Worm (Caenorhabditis elegans): ENCODE measurements around the gene ZK622.1.
A peak's percentile ranks its signal among the peaks of the same experiment; 100 is the strongest.

ZK622.1 gene

DNA sequence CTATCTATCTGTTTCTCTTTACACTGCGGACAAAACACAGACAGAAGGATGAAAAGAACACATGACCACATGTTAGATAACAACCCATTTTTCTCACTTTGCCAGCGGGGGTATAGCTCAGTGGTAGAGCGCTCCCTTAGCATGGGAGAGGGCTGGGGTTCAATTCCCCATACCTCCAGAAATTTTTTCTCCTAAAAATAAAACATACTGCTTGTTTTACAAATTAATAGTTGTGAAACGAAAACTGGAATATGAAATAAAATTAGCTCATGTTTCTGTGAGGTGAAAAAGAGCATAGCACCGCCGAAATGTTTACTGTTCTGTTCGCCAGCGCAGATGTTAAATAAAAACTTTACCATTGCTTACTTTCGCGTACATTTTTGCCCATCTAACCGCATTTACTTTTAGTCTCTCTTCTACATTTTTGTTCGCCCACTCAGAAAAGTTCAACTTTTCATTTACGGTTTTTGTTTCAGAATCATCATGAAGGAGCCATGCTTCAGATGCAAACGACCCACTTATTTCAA, 1.3 kb upstream of the ZK622.1 start, which contains the start of gene ZK622.4 (continued):
- TF ChIP-seq D2030.7 (GFP tag; IDR thresholded peaks at IDR 0.05): peak; percentile 69
- peak; percentile 46 for TF ChIP-seq hrde-1 (tag; optimal IDR thresholded peaks at IDR 0.05; ENCODE audit: borderline replicate concordance)
- peak; percentile 67 for TF ChIP-seq T07F8.4 (tag; optimal IDR thresholded peaks at IDR 0.05)
- peak in 1 of 3 experiments; percentile 49 for TF ChIP-seq lin-35 (GFP tag; optimal IDR thresholded peaks at IDR 0.05)
- peak; percentile 48 for TF ChIP-seq somi-1 (GFP tag; optimal IDR thresholded peaks at IDR 0.05)
- no peak for TF ChIP-seq Y67H2A.10 (GFP tag; conservative IDR thresholded peaks at IDR 0.05)
- peak; percentile 63 for TF ChIP-seq akir-1 (GFP tag; optimal IDR thresholded peaks at IDR 0.05)
- peak; percentile 59 for TF ChIP-seq attf-5 (GFP tag; optimal IDR thresholded peaks at IDR 0.05)
- peak; percentile 49; the same call in 1 of the 2 replicates for TF ChIP-seq rcor-1 (GFP tag; IDR thresholded peaks at IDR 0.05)
- TF ChIP-seq atf-7 (tag; optimal IDR thresholded peaks at IDR 0.05): peak; percentile 13
- TF ChIP-seq nhr-80 (tag; optimal IDR thresholded peaks at IDR 0.05): peak; percentile 22
- TF ChIP-seq F10E7.11 (tag; optimal IDR thresholded peaks at IDR 0.05): no peak
- TF ChIP-seq ztf-26 (tag; optimal IDR thresholded peaks at IDR 0.05): peak; percentile 0
- TF ChIP-seq F33H1.4 (GFP tag; IDR thresholded peaks at IDR 0.05): peak; percentile 30; the same call in 1 of the 2 replicates
- TF ChIP-seq F22D6.2 (tag; optimal IDR thresholded peaks at IDR 0.05): no peak
- TF ChIP-seq ceh-91 (GFP tag; IDR thresholded peaks at IDR 0.05): no peak
- TF ChIP-seq ZK185.1 (tag; optimal IDR thresholded peaks at IDR 0.05; ENCODE audit: poor library complexity, severe bottlenecking): peak; percentile 56
- TF ChIP-seq sdz-38 (tag; optimal IDR thresholded peaks at IDR 0.05): no peak
- no peak for TF ChIP-seq B0336.3 (GFP tag; IDR thresholded peaks at IDR 0.05)
- peak; percentile 90 for TF ChIP-seq sptf-2 (GFP tag; optimal IDR thresholded peaks at IDR 0.05)
- no peak for TF ChIP-seq hlh-12 (tag; optimal IDR thresholded peaks at IDR 0.05)
- no peak for TF ChIP-seq ama-1 (optimal IDR thresholded peaks at IDR 0.05)
- peak; percentile 21 to 86 for TF ChIP-seq ama-1 (GFP tag; optimal IDR thresholded peaks at IDR 0.05)
- TF ChIP-seq pbrm-1 (GFP tag; IDR thresholded peaks at IDR 0.05): peak; percentile 74
- TF ChIP-seq nfyb-1 (GFP tag; IDR thresholded peaks at IDR 0.05): peak; percentile 79
- peak; percentile 21 for TF ChIP-seq mes-4 (tag; optimal IDR thresholded peaks at IDR 0.05)
- TF ChIP-seq madf-8 (GFP tag; conservative IDR thresholded peaks at IDR 0.05): no peak
- no peak for TF ChIP-seq nhr-120 (GFP tag; IDR thresholded peaks at IDR 0.05)
- TF ChIP-seq cebp-1 (GFP tag; IDR thresholded peaks at IDR 0.05): no peak
- TF ChIP-seq cebp-1 (tag; optimal IDR thresholded peaks at IDR 0.05): peak; percentile 70
- TF ChIP-seq F55B11.4 (tag; optimal IDR thresholded peaks at IDR 0.05; ENCODE audit: borderline replicate concordance, insufficient read depth): no peak
- no peak for TF ChIP-seq pha-4 (tag; optimal IDR thresholded peaks at IDR 0.05)
- TF ChIP-seq hlh-26 (GFP tag; conservative IDR thresholded peaks at IDR 0.05): no peak
- peak; percentile 82 for TF ChIP-seq B0261.1 (tag; optimal IDR thresholded peaks at IDR 0.05)
- peak; percentile 89 for TF ChIP-seq rpc-1 (optimal IDR thresholded peaks at IDR 0.05)
- TF ChIP-seq rpc-1 (tag; optimal IDR thresholded peaks at IDR 0.05): peak; percentile 96
- peak; percentile 21 for TF ChIP-seq unc-130 (GFP tag; optimal IDR thresholded peaks at IDR 0.05)
- 0 out of 2 replicates have a peak, but pooled peaks have one; percentile 39 for TF ChIP-seq sea-2 (GFP tag; IDR thresholded peaks at IDR 0.05)

DNA sequence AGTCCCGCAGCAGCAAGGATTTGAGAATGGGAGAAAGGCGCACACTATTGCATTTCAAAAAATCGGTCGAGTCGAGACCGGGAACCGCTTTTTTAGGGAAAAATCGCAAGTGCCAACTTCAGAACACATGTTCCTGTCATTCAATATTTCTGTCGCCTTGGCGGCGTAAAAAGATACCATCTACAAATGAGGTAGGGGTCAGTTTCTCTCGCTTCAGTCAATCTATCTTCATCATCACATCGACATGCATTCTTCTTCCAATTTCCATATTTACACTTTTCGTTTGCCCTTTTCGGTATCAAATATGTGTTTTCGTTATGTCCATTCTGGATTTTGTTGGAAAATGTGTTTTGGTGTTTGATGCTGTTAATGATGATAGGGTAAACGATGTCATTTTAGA, 4.1 kb downstream of the ZK622.1 start:
- TF ChIP-seq lag-1 (GFP tag; IDR thresholded peaks at IDR 0.05) (no peak), bed-2 (GFP tag; IDR thresholded peaks at IDR 0.05) (no peak), ZK185.1 (tag; optimal IDR thresholded peaks at IDR 0.05; ENCODE audit: poor library complexity, severe bottlenecking) (no peak), akir-1 (GFP tag; optimal IDR thresholded peaks at IDR 0.05) (no peak), unc-130 (GFP tag; optimal IDR thresholded peaks at IDR 0.05) (no peak), hmg-20 (GFP tag; IDR thresholded peaks at IDR 0.05) (no peak)
